Fruit fly (Drosophila melanogaster): ENCODE data around the gene Arp5.

Gene Arp5

DNA sequence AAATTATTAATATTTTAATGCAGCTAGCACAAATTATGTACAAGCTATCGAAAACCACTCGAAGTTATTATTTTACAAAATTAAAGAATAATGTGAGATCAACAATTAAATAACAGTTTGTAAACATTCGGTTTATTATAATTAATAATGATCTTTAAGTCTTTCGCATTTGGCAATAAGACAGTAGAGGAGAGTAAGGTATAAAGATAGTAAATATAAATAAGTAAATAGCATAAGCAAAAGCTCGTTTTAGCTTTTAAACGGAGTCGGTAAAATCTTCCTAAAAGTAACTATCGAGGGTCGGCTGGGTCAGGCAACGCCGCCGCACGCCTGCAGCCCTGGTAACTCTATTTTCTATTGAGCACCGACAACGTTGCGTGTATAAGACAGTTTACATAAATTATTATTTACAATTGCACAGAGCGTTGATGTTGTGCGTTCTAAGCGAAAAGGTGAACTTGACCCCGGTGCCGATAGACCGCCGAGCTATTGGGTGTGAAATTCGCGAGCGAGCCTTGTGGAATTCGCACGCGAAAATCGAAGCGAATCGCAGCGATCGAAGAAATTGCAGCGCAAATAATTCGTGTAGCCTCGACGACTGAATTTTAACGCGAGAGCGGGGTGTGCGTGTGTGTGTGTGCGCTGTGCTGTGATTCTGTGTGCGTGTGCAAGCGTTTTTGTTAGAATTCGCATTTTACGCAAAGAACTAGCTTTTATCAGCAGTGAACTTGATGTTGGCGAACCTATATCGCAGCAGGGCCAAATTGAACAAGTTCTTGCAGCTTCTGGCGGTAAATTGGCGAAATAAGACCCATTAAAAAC lies 17.7 kb upstream of the Arp5 start, which contains the start of gene wrd (continued):
- TF ChIP-seq eyg (GFP tag; optimal IDR thresholded peaks at IDR 0.05) (no peak), gt (GFP tag; IDR thresholded peaks at IDR 0.05) (no peak), aop (GFP tag; IDR thresholded peaks at IDR 0.05) (no peak), tll (GFP tag; optimal IDR thresholded peaks at IDR 0.05) (no peak), nmo (GFP tag; optimal IDR thresholded peaks at IDR 0.05) (peak; percentile 38), unc-4 (GFP tag; IDR thresholded peaks at IDR 0.05; ENCODE audit: partially characterized antibody) (0 out of 2 replicates have a peak, but pooled peaks have one; percentile 22), Ssrp (tag; optimal IDR thresholded peaks at IDR 0.05) (peak; percentile 32), nom (GFP tag; optimal IDR thresholded peaks at IDR 0.05) (no peak), C15 (GFP tag; IDR thresholded peaks at IDR 0.05) (no peak), tin (GFP tag; optimal IDR thresholded peaks at IDR 0.05) (no peak), Taf1 (GFP tag; IDR thresholded peaks at IDR 0.05) (no peak), CG15696 (tag; optimal IDR thresholded peaks at IDR 0.05) (no peak), CG5245 (GFP tag; optimal IDR thresholded peaks at IDR 0.05) (no peak), Awh (GFP tag; IDR thresholded peaks at IDR 0.05) (no peak), Oaz (GFP tag; IDR thresholded peaks at IDR 0.05) (no peak), CG2120 (GFP tag; optimal IDR thresholded peaks at IDR 0.05) (peak; percentile 38), CG8359 (GFP tag; optimal IDR thresholded peaks at IDR 0.05; ENCODE audit: borderline replicate concordance) (no peak), Sox102F (GFP tag; optimal IDR thresholded peaks at IDR 0.05) (peak; percentile 11), CG8281 (tag; optimal IDR thresholded peaks at IDR 0.05) (no peak), gro (GFP tag; optimal IDR thresholded peaks at IDR 0.05) (no peak), CG8478 (optimal IDR thresholded peaks at IDR 0.05) (no peak), CG42726 (GFP tag; IDR thresholded peaks at IDR 0.05; ENCODE audit: partially characterized antibody) (no peak), CG6272 (GFP tag; IDR thresholded peaks at IDR 0.05) (no peak), gce (GFP tag; IDR thresholded peaks at IDR 0.05) (no peak), CG18476 (GFP tag; optimal IDR thresholded peaks at IDR 0.05) (no peak), row (GFP tag; IDR thresholded peaks at IDR 0.05) (peak; percentile 57; the same call in 2 of the 3 replicates), zfh1 (GFP tag; IDR thresholded peaks at IDR 0.05) (no peak; the same call in 2 of the 3 replicates), Hmx (GFP tag; optimal IDR thresholded peaks at IDR 0.05) (no peak), kah (GFP tag; optimal IDR thresholded peaks at IDR 0.05) (no peak), psq (GFP tag; optimal IDR thresholded peaks at IDR 0.05) (no peak), CTCF (GFP tag; optimal IDR thresholded peaks at IDR 0.05) (no peak), sr (GFP tag; IDR thresholded peaks at IDR 0.05) (no peak), Scr (GFP tag; IDR thresholded peaks at IDR 0.05; ENCODE audit: partially characterized antibody) (no peak; the same call in 1 of the 2 replicates), NfI (GFP tag; optimal IDR thresholded peaks at IDR 0.05) (no peak), Sry-δ (GFP tag; optimal IDR thresholded peaks at IDR 0.05) (peak; percentile 12), CG13424 (tag; optimal IDR thresholded peaks at IDR 0.05) (peak; percentile 41), nau (GFP tag; optimal IDR thresholded peaks at IDR 0.05) (peak; percentile 6), CG1529 (GFP tag; optimal IDR thresholded peaks at IDR 0.05) (no peak), Side (GFP tag; optimal IDR thresholded peaks at IDR 0.05) (no peak), CG15269 (tag; optimal IDR thresholded peaks at IDR 0.05) (no peak), Deaf1 (tag; optimal IDR thresholded peaks at IDR 0.05) (peak; percentile 39), NK7.1 (GFP tag; optimal IDR thresholded peaks at IDR 0.05) (no peak), dmrt11E (tag; optimal IDR thresholded peaks at IDR 0.05) (peak; percentile 42), CG12769 (tag; optimal IDR thresholded peaks at IDR 0.05) (peak; percentile 8), jumu (GFP tag; optimal IDR thresholded peaks at IDR 0.05) (no peak), Dref (GFP tag; IDR thresholded peaks at IDR 0.05) (peak; percentile 36; the same call in 1 of the 2 replicates), Abd-B (GFP tag; optimal IDR thresholded peaks at IDR 0.05) (peak; percentile 29), CG9215 (GFP tag; IDR thresholded peaks at IDR 0.05) (no peak), schlank (tag; optimal IDR thresholded peaks at IDR 0.05) (no peak), CG2712 (tag; optimal IDR thresholded peaks at IDR 0.05) (peak; percentile 27)
